Fruit fly (Drosophila melanogaster) whole organism, embryonic: ENCODE results near the gene CG43678.

Source experiments
- Awh ChIP-seq: fragments of 200-800 bp; sonication (Bioruptor generic); IDR thresholded peaks from 2 replicates; pipeline ENCODE4, ENCODE4 v1.3.6; 2022; ENCODE audit warnings: missing biosample characterization, missing genetic modification characterization
- CG10274 ChIP-seq: fragments of 200-800 bp; sonication (Bioruptor generic); optimal IDR thresholded peaks from 3 replicates; lab custom pipeline; 2017; ENCODE audit warnings: missing biosample characterization, mild to moderate bottlenecking, missing genetic modification characterization
- CG10543 ChIP-seq: fragments of 200-800 bp; sonication (Bioruptor generic); optimal IDR thresholded peaks from 3 replicates; lab custom pipeline; 2017; ENCODE audit warnings: missing biosample characterization, mild to moderate bottlenecking, missing genetic modification characterization, moderate library complexity
- CG11247 ChIP-seq: fragments of 200-800 bp; sonication (Bioruptor generic); IDR thresholded peaks from 2 replicates; pipeline ENCODE4 v1.3.6; 2022; ENCODE audit warnings: missing biosample characterization, missing genetic modification characterization
- CG12104 ChIP-seq: fragments of 200-800 bp; sonication (Bioruptor generic); optimal IDR thresholded peaks from 3 replicates; lab custom pipeline; 2016; ENCODE audit warnings: missing biosample characterization, missing genetic modification characterization
- CG12299 ChIP-seq: fragments of 200-800 bp; sonication (Bioruptor generic); optimal IDR thresholded peaks from 2 replicates; lab custom pipeline; 2018; ENCODE audit warnings: missing biosample characterization, mild to moderate bottlenecking, missing genetic modification characterization
- CG15073 ChIP-seq: fragments of 200-800 bp; sonication (Bioruptor generic); optimal IDR thresholded peaks from 2 replicates; lab custom pipeline; 2016; ENCODE audit warnings: missing biosample characterization, missing genetic modification characterization
- CG16779 ChIP-seq: fragments of 200-800 bp; sonication (Bioruptor generic); IDR thresholded peaks from 2 replicates; pipeline ENCODE4 v1.3.6; 2022; ENCODE audit warnings: missing biosample characterization, missing genetic modification characterization
- CG16813 ChIP-seq: fragments of 200-800 bp; sonication (Bioruptor generic); IDR thresholded peaks from 3 replicates; pipeline ENCODE4 v1.3.6; 2022; ENCODE audit warnings: missing biosample characterization, missing genetic modification characterization; ENCODE audit not compliant: partially characterized antibody
- CG17359 ChIP-seq: fragments of 200-800 bp; sonication (Bioruptor generic); optimal IDR thresholded peaks from 3 replicates; lab custom pipeline; 2018; ENCODE audit warnings: missing biosample characterization, mild to moderate bottlenecking, missing genetic modification characterization, moderate library complexity
- CG2116 ChIP-seq: fragments of 200-800 bp; sonication (Bioruptor generic); optimal IDR thresholded peaks from 3 replicates; lab custom pipeline; 2018; ENCODE audit warnings: missing biosample characterization, mild to moderate bottlenecking, missing genetic modification characterization
- CG4617 ChIP-seq: fragments of 200-800 bp; sonication (Bioruptor generic); optimal IDR thresholded peaks from 3 replicates; lab custom pipeline; 2016; ENCODE audit warnings: missing biosample characterization, missing genetic modification characterization, borderline replicate concordance
- CG6272 ChIP-seq: fragments of 200-800 bp; sonication (Bioruptor generic); IDR thresholded peaks from 2 replicates; pipeline ENCODE4 v1.3.6; 2022; ENCODE audit warnings: missing biosample characterization, missing genetic modification characterization
- CG7357 ChIP-seq: fragments of 200-800 bp; sonication (Bioruptor generic); IDR thresholded peaks from 3 replicates; pipeline ENCODE4 v1.3.6; 2022; ENCODE audit warnings: missing biosample characterization, missing genetic modification characterization
- CG9215 ChIP-seq: fragments of 200-800 bp; sonication (Bioruptor generic); IDR thresholded peaks from 2 replicates; pipeline ENCODE4 v1.3.6; 2022; ENCODE audit warnings: missing biosample characterization, missing genetic modification characterization
- CG9797 ChIP-seq: fragments of 200-800 bp; sonication (Bioruptor generic); optimal IDR thresholded peaks from 3 replicates; lab custom pipeline; 2018; ENCODE audit warnings: missing biosample characterization, mild to moderate bottlenecking, missing genetic modification characterization
- CG9876 ChIP-seq: fragments of 200-800 bp; sonication (Bioruptor generic); optimal IDR thresholded peaks from 2 replicates; lab custom pipeline; 2016; ENCODE audit warnings: missing biosample characterization, missing genetic modification characterization
- CkIIα-i1 ChIP-seq: fragments of 200-800 bp; sonication (Bioruptor generic); IDR thresholded peaks from 2 replicates; pipeline ENCODE4 v1.3.6; 2022; ENCODE audit warnings: missing biosample characterization, missing genetic modification characterization
- CoRest ChIP-seq: fragments of 200-800 bp; sonication (Bioruptor generic); optimal IDR thresholded peaks from 3 replicates; lab custom pipeline; 2018; ENCODE audit warnings: missing biosample characterization, mild to moderate bottlenecking, missing genetic modification characterization, moderate library complexity
- Doc2 ChIP-seq: fragments of 200-800 bp; sonication (Bioruptor generic); IDR thresholded peaks from 2 replicates; pipeline ENCODE4 v1.3.6; 2022; ENCODE audit warnings: missing biosample characterization, missing genetic modification characterization
- Drgx ChIP-seq: fragments of 200-800 bp; sonication (Bioruptor generic); IDR thresholded peaks from 2 replicates; pipeline ENCODE4 v1.3.6; 2022; ENCODE audit warnings: missing biosample characterization, missing genetic modification characterization
- NFAT ChIP-seq: fragments of 200-800 bp; sonication (Bioruptor generic); IDR thresholded peaks from 2 replicates; pipeline ENCODE4 v1.3.6; 2022; ENCODE audit warnings: missing biosample characterization, missing genetic modification characterization
- Opbp ChIP-seq: fragments of 200-800 bp; sonication (Bioruptor generic); IDR thresholded peaks from 3 replicates; pipeline ENCODE4 v1.3.6; 2022; ENCODE audit warnings: missing biosample characterization, missing genetic modification characterization; ENCODE audit not compliant: partially characterized antibody
- Optix ChIP-seq: fragments of 200-800 bp; sonication (Bioruptor generic); IDR thresholded peaks from 3 replicates; pipeline ENCODE4 v1.3.6; 2022; ENCODE audit warnings: missing biosample characterization, missing genetic modification characterization
- ab ChIP-seq: fragments of 200-800 bp; sonication (Bioruptor generic); optimal IDR thresholded peaks from 2 replicates; lab custom pipeline; 2016; ENCODE audit warnings: missing biosample characterization, missing genetic modification characterization
- az2 ChIP-seq: fragments of 200-800 bp; sonication (Bioruptor generic); optimal IDR thresholded peaks from 3 replicates; lab custom pipeline; 2016; ENCODE audit warnings: missing biosample characterization, missing genetic modification characterization
- cas ChIP-seq: fragments of 200-800 bp; sonication (Bioruptor generic); IDR thresholded peaks from 2 replicates; pipeline ENCODE4 v1.3.6; 2022; ENCODE audit warnings: missing biosample characterization, missing genetic modification characterization
- chinmo ChIP-seq: fragments of 200-800 bp; sonication (Bioruptor generic); IDR thresholded peaks from 4 replicates; pipeline ENCODE4 v1.3.6; 2022; ENCODE audit warnings: missing biosample characterization, missing genetic modification characterization; ENCODE audit not compliant: partially characterized antibody
- croc ChIP-seq: fragments of 200-800 bp; sonication (Bioruptor generic); conservative IDR thresholded peaks from 3 replicates; pipeline ENCODE4 v1.3.6; 2022; ENCODE audit warnings: missing biosample characterization, missing genetic modification characterization
- danr ChIP-seq: fragments of 200-800 bp; sonication (Bioruptor generic); IDR thresholded peaks from 2 replicates; pipeline ENCODE4 v1.3.6; 2022; ENCODE audit warnings: missing biosample characterization, missing genetic modification characterization
- eyg ChIP-seq: fragments of 200-800 bp; sonication (Bioruptor generic); optimal IDR thresholded peaks from 3 replicates; lab custom pipeline; 2016; ENCODE audit warnings: missing biosample characterization, missing genetic modification characterization
- gro ChIP-seq: fragments of 200-800 bp; sonication (Bioruptor generic); optimal IDR thresholded peaks from 2 replicates; lab custom pipeline; 2016; ENCODE audit warnings: missing biosample characterization, missing genetic modification characterization
- ken ChIP-seq: fragments of 200-800 bp; sonication (Bioruptor generic); IDR thresholded peaks from 3 replicates; pipeline ENCODE4 v1.3.6; 2022; ENCODE audit warnings: missing biosample characterization, missing genetic modification characterization
- knrl ChIP-seq: fragments of 200-800 bp; sonication (Bioruptor generic); IDR thresholded peaks from 3 replicates; pipeline ENCODE4 v1.3.6; 2022; ENCODE audit warnings: missing biosample characterization, missing genetic modification characterization; ENCODE audit not compliant: partially characterized antibody
- lilli ChIP-seq: fragments of 200-800 bp; sonication (Bioruptor generic); optimal IDR thresholded peaks from 3 replicates; lab custom pipeline; 2016; ENCODE audit warnings: missing biosample characterization, missing genetic modification characterization
- lmd ChIP-seq: fragments of 200-800 bp; sonication (Bioruptor generic); IDR thresholded peaks from 2 replicates; pipeline ENCODE4 v1.3.6; 2022; ENCODE audit warnings: missing biosample characterization, missing genetic modification characterization
- prd ChIP-seq, 3 experiments: fragments of >200 bp in 2 of 3; fragments of 200-800 bp in 1 of 3; sonication (Bioruptor generic) in 1 of 3; optimal IDR thresholded peaks in 2 of 3; IDR thresholded peaks in 1 of 3; 2 replicates in 2 of 3; 3 replicates in 1 of 3; pipeline versions ENCODE4 v1.3.6 to Lab custom; 2017 to 2022; ENCODE audit warnings: missing biosample characterization in 1 of 3, missing genetic modification characterization in 1 of 3
- sc ChIP-seq, 3 experiments: fragments of >200 bp in 2 of 3; fragments of 200-800 bp in 1 of 3; sonication (Bioruptor generic) in 1 of 3; optimal IDR thresholded peaks; 2 replicates in 2 of 3; 3 replicates in 1 of 3; lab custom pipeline; 2017; ENCODE audit warnings: mild to moderate bottlenecking in 1 of 3, missing biosample characterization in 1 of 3, missing genetic modification characterization in 1 of 3, missing genetic modification reagents in 1 of 3
- schlank ChIP-seq: fragments of 200-800 bp; sonication (Bioruptor generic); optimal IDR thresholded peaks from 2 replicates; lab custom pipeline; 2018; ENCODE audit warnings: missing biosample characterization, mild to moderate bottlenecking, missing genetic modification characterization
- sens ChIP-seq: fragments of 200-800 bp; sonication (Bioruptor generic); peaks from one replicate; lab custom pipeline; 2016; ENCODE audit warnings: missing biosample characterization, missing genetic modification characterization
- sisA ChIP-seq: fragments of 200-800 bp; sonication (Bioruptor generic); IDR thresholded peaks from 2 replicates; pipeline ENCODE4 v1.3.6; 2022; ENCODE audit warnings: missing biosample characterization, missing genetic modification characterization
- tgo ChIP-seq: fragments of 200-800 bp; sonication (Bioruptor generic); IDR thresholded peaks from 3 replicates; pipeline ENCODE4 v1.3.6; 2022; ENCODE audit warnings: missing biosample characterization, missing genetic modification characterization
- tna ChIP-seq: fragments of 200-800 bp; sonication (Bioruptor generic); IDR thresholded peaks from 2 replicates; pipeline ENCODE4 v1.3.6; 2022; ENCODE audit warnings: missing biosample characterization, missing genetic modification characterization; ENCODE audit not compliant: partially characterized antibody
- trem ChIP-seq: fragments of 200-800 bp; optimal IDR thresholded peaks from 3 replicates; lab custom pipeline; 2019; ENCODE audit warnings: missing biosample characterization, mild to moderate bottlenecking, missing genetic modification characterization, moderate library complexity
- unc-4 ChIP-seq: fragments of 200-800 bp; sonication (Bioruptor generic); IDR thresholded peaks from 2 replicates; pipeline ENCODE4 v1.3.6; 2022; ENCODE audit warnings: missing biosample characterization, missing genetic modification characterization; ENCODE audit not compliant: partially characterized antibody
- wek ChIP-seq: fragments of 200-800 bp; sonication (Bioruptor generic); optimal IDR thresholded peaks from 3 replicates; lab custom pipeline; 2018; ENCODE audit warnings: missing biosample characterization, mild to moderate bottlenecking, missing genetic modification characterization, moderate library complexity
- zen ChIP-seq: fragments of 200-800 bp; sonication (Bioruptor generic); optimal IDR thresholded peaks from 3 replicates; lab custom pipeline; 2018; ENCODE audit warnings: missing biosample characterization, mild to moderate bottlenecking, missing genetic modification characterization, moderate library complexity
- zen2 ChIP-seq: fragments of 200-800 bp; sonication (Bioruptor generic); IDR thresholded peaks from 3 replicates; pipeline ENCODE4 v1.3.6; 2022; ENCODE audit warnings: missing biosample characterization, missing genetic modification characterization; ENCODE audit not compliant: partially characterized antibody

The CG43678 gene

dm6 chr3L:14999284-15000019 lies 49.8 kb downstream of the CG43678 start, which contains the start of the genes mRpL39 and Prosbeta2 (continued):
- peak; percentile 74 for TF ChIP-seq Opbp (GFP tag; lab: Robert Waterston, UW)
- TF ChIP-seq CG9876 (GFP tag; lab: Kevin White, UChicago) = no peak
- peak; percentile 69 for TF ChIP-seq sens
- peak; percentile 75 for TF ChIP-seq lmd (GFP tag; lab: Robert Waterston, UW)
- no peak for TF ChIP-seq CG9797 (GFP tag; lab: Kevin White, UChicago)
- TF ChIP-seq prd (optimal IDR thresholded peaks at IDR 0.05; lab: Kevin White, UChicago) = no peak
- TF ChIP-seq prd (GFP tag; IDR thresholded peaks at IDR 0.05; lab: Robert Waterston, UW) = peak; percentile 78
- TF ChIP-seq CG16779 = no peak
- TF ChIP-seq danr (GFP tag; lab: Robert Waterston, UW) = peak; percentile 63; the same call in 1 of the 2 replicates
- peak; percentile 58; the same call in 1 of the 2 replicates for TF ChIP-seq NFAT (GFP tag; lab: Robert Waterston, UW)
- no peak for TF ChIP-seq ab (GFP tag; lab: Kevin White, UChicago)
- TF ChIP-seq knrl (GFP tag; lab: Robert Waterston, UW) = peak; percentile 99
- TF ChIP-seq ken = peak; percentile 30; the same call in 1 of the 3 replicates
- peak; percentile 75 for TF ChIP-seq tna (GFP tag; lab: Robert Waterston, UW)
- TF ChIP-seq CG10543 (GFP tag; lab: Kevin White, UChicago) = peak; percentile 15
- 0 out of 4 replicates have a peak, but pooled peaks have one; percentile 18 for TF ChIP-seq chinmo (GFP tag; lab: Robert Waterston, UW)
- no peak for TF ChIP-seq CG15073 (GFP tag; lab: Kevin White, UChicago)
- peak; percentile 15 for TF ChIP-seq CG17359 (tag; lab: Kevin White, UChicago)
- peak; percentile 7 for TF ChIP-seq CG12104 (GFP tag; lab: Kevin White, UChicago)
- no peak for TF ChIP-seq CG12299 (tag; lab: Kevin White, UChicago)
- TF ChIP-seq Drgx (GFP tag; lab: Robert Waterston, UW) = no peak
- no peak for TF ChIP-seq eyg (GFP tag; lab: Kevin White, UChicago)
- peak; percentile 68 for TF ChIP-seq sisA
- TF ChIP-seq cas (GFP tag; lab: Robert Waterston, UW) = no peak
- peak; percentile 76 for TF ChIP-seq CG7357 (GFP tag; lab: Robert Waterston, UW)
- TF ChIP-seq CG4617 = no peak
- TF ChIP-seq CG9215 (GFP tag; lab: Robert Waterston, UW) = peak; percentile 83
- TF ChIP-seq sc (optimal IDR thresholded peaks at IDR 0.05; lab: Kevin White, UChicago) = no peak
- TF ChIP-seq sc (GFP tag; optimal IDR thresholded peaks at IDR 0.05; lab: Kevin White, UChicago) = no peak
- peak; percentile 47; the same call in 1 of the 2 replicates for TF ChIP-seq CG11247
- TF ChIP-seq az2 (GFP tag; lab: Kevin White, UChicago) = no peak
- TF ChIP-seq gro (GFP tag; lab: Kevin White, UChicago) = no peak
- peak; percentile 77; the same call in 2 of the 3 replicates for TF ChIP-seq zen2 (GFP tag; lab: Robert Waterston, UW)
- TF ChIP-seq CkIIα-i1 (GFP tag; lab: Robert Waterston, UW) = no peak
- peak; percentile 26; the same call in 1 of the 3 replicates for TF ChIP-seq croc
- peak; percentile 94 for TF ChIP-seq CG16813 (GFP tag; lab: Robert Waterston, UW)
- no peak for TF ChIP-seq lilli
- TF ChIP-seq Awh (GFP tag; lab: Robert Waterston, UW) = 0 out of 2 replicates have a peak, but pooled peaks have one; percentile 56
- TF ChIP-seq Optix (GFP tag; lab: Robert Waterston, UW) = peak; percentile 42; the same call in 1 of the 3 replicates
- TF ChIP-seq trem = no peak
- TF ChIP-seq CG6272 (GFP tag; lab: Robert Waterston, UW) = peak; percentile 85
- TF ChIP-seq unc-4 = peak; percentile 95
- no peak for TF ChIP-seq schlank
- TF ChIP-seq zen (tag; lab: Kevin White, UChicago) = peak; percentile 62
- TF ChIP-seq wek = peak; percentile 69
- no peak for TF ChIP-seq CG10274 (GFP tag; lab: Kevin White, UChicago)
- no peak for TF ChIP-seq CoRest (tag; lab: Kevin White, UChicago)
- no peak for TF ChIP-seq Doc2 (GFP tag; lab: Robert Waterston, UW)
- TF ChIP-seq tgo (GFP tag; lab: Robert Waterston, UW) = peak; percentile 77
- TF ChIP-seq CG2116 (GFP tag; lab: Kevin White, UChicago) = peak; percentile 46
